Worm (Caenorhabditis elegans) whole organism, young adult: ENCODE results near the gene Y65A5A.2.

ENCODE experiments used
- B0035.1 ChIP-seq: sonication (generic microtip); optimal IDR thresholded peaks from 2 replicates; lab custom pipeline; 2016; ENCODE audit warnings: missing genetic modification characterization, mild to moderate bottlenecking, missing compliant biosample characterization, missing genotype, missing genetic modification reagents
- B0261.1 ChIP-seq: sonication (generic microtip); optimal IDR thresholded peaks from 2 replicates; lab custom pipeline; 2016; ENCODE audit warnings: mild to moderate bottlenecking, missing genetic modification characterization, moderate library complexity, missing compliant biosample characterization
- B0336.3 ChIP-seq: fragments of 200-800 bp; sonication (Bioruptor generic); IDR thresholded peaks from 2 replicates; pipeline ENCODE4 v1.3.6; 2022; ENCODE audit warnings: missing genetic modification characterization, missing compliant biosample characterization
- D2030.7 ChIP-seq: fragments of 200-800 bp; sonication (Bioruptor generic); IDR thresholded peaks from 2 replicates; pipeline ENCODE4 v1.3.6; 2022; ENCODE audit warnings: missing genetic modification reagents, missing genetic modification characterization, missing compliant biosample characterization
- F23B12.7 ChIP-seq: sonication (generic microtip); optimal IDR thresholded peaks from 2 replicates; lab custom pipeline; 2017; ENCODE audit warnings: missing genetic modification characterization, mild to moderate bottlenecking, missing compliant biosample characterization, antibody characterized with exemption, moderate library complexity; ENCODE audit not compliant: insufficient read depth
- F49E8.2 ChIP-seq: sonication (generic microtip); optimal IDR thresholded peaks from 3 replicates; lab custom pipeline; 2017; ENCODE audit warnings: missing genetic modification characterization, mild to moderate bottlenecking, missing compliant biosample characterization, antibody characterized with exemption, moderate library complexity; ENCODE audit not compliant: insufficient read depth
- K12H6.12 ChIP-seq: fragments of 200-800 bp; sonication (Bioruptor generic); optimal IDR thresholded peaks from 2 replicates; lab custom pipeline; 2018; ENCODE audit warnings: mild to moderate bottlenecking, missing genetic modification characterization, missing compliant biosample characterization
- T07F8.4 ChIP-seq: sonication (generic microtip); optimal IDR thresholded peaks from 2 replicates; lab custom pipeline; 2016; ENCODE audit warnings: mild to moderate bottlenecking, missing genetic modification characterization, moderate library complexity, missing compliant biosample characterization
- T26A5.8 ChIP-seq: sonication (generic microtip); optimal IDR thresholded peaks from 2 replicates; lab custom pipeline; 2016; ENCODE audit warnings: missing genetic modification characterization, missing compliant biosample characterization
- Y53F4B.3 ChIP-seq: fragments of 200-800 bp; sonication (Bioruptor generic); IDR thresholded peaks from 2 replicates; pipeline ENCODE4 v1.3.6; 2022; ENCODE audit warnings: missing genetic modification reagents, missing genetic modification characterization, missing compliant biosample characterization
- Y53G8AR.9 ChIP-seq: fragments of 200-800 bp; sonication (Bioruptor generic); conservative IDR thresholded peaks from 2 replicates; pipeline ENCODE4 v1.3.6; 2022; ENCODE audit warnings: missing genetic modification reagents, missing genetic modification characterization, missing compliant biosample characterization
- Y95B8A.8 ChIP-seq: fragments of 200-800 bp; sonication (Bioruptor generic); IDR thresholded peaks from 2 replicates; pipeline ENCODE4 v1.3.6; 2022; ENCODE audit warnings: missing genetic modification reagents, missing genetic modification characterization, missing compliant biosample characterization
- ZK185.1 ChIP-seq: sonication (generic microtip); optimal IDR thresholded peaks from 2 replicates; lab custom pipeline; 2016; ENCODE audit warnings: mild to moderate bottlenecking, missing genetic modification characterization, missing compliant biosample characterization; ENCODE audit not compliant: poor library complexity, severe bottlenecking
- akir-1 ChIP-seq: fragments of 200-800 bp; sonication (Bioruptor generic); optimal IDR thresholded peaks from 2 replicates; lab custom pipeline; 2018; ENCODE audit warnings: mild to moderate bottlenecking, missing genetic modification characterization, moderate library complexity, missing compliant biosample characterization
- ama-1 ChIP-seq, 3 experiments: fragments of 150-350 bp in 1 of 3; sonication (generic microtip) in 2 of 3; optimal IDR thresholded peaks; 2 replicates each; lab custom pipeline; 2014 to 2018; ENCODE audit warnings: missing biosample characterization in 2 of 3, missing genetic modification characterization in 2 of 3, missing genetic modification reagents in 2 of 3
- aptf-2 ChIP-seq: fragments of 200-800 bp; sonication (Bioruptor generic); conservative IDR thresholded peaks from 2 replicates; pipeline ENCODE4 v1.3.6; 2022; ENCODE audit warnings: missing genetic modification reagents, missing genetic modification characterization, missing compliant biosample characterization
- bed-1 ChIP-seq: fragments of 200-800 bp; sonication (Bioruptor generic); IDR thresholded peaks from 2 replicates; pipeline ENCODE4 v1.3.6; 2022; ENCODE audit warnings: missing genetic modification reagents, missing genetic modification characterization, missing compliant biosample characterization
- cebp-1 ChIP-seq, 2 experiments: fragments of 200-800 bp in 1 of 2; sonication (Bioruptor generic) in 1 of 2; sonication (generic microtip) in 1 of 2; IDR thresholded peaks in 1 of 2; optimal IDR thresholded peaks in 1 of 2; 2 replicates each; pipeline versions ENCODE4 v1.3.6 to Lab custom; 2017 to 2022; ENCODE audit warnings: missing compliant biosample characterization in 2 of 2, missing genetic modification characterization in 2 of 2, mild to moderate bottlenecking in 1 of 2, missing genetic modification reagents in 1 of 2, moderate library complexity in 1 of 2
- ceh-100 ChIP-seq: fragments of 200-800 bp; sonication (Bioruptor generic); IDR thresholded peaks from 2 replicates; pipeline ENCODE4 v1.3.6; 2022; ENCODE audit warnings: missing genetic modification reagents, missing genetic modification characterization, missing compliant biosample characterization
- ceh-91 ChIP-seq: fragments of 200-800 bp; sonication (Bioruptor generic); IDR thresholded peaks from 2 replicates; pipeline ENCODE4 v1.3.6; 2022; ENCODE audit warnings: missing genetic modification reagents, missing genetic modification characterization, missing compliant biosample characterization
- chd-7 ChIP-seq: sonication (generic microtip); optimal IDR thresholded peaks from 2 replicates; lab custom pipeline; 2016; ENCODE audit warnings: mild to moderate bottlenecking, missing genetic modification characterization, moderate library complexity, missing compliant biosample characterization
- die-1 ChIP-seq: sonication (generic microtip); optimal IDR thresholded peaks from 2 replicates; lab custom pipeline; 2016; ENCODE audit warnings: missing genotype, mild to moderate bottlenecking, missing genetic modification characterization, missing compliant biosample characterization
- dpff-1 ChIP-seq: sonication (generic microtip); optimal IDR thresholded peaks from 2 replicates; lab custom pipeline; 2017; ENCODE audit warnings: mild to moderate bottlenecking, missing genetic modification characterization, missing compliant biosample characterization
- him-1 ChIP-seq: sonication (generic microtip); optimal IDR thresholded peaks from 2 replicates; lab custom pipeline; 2016; ENCODE audit warnings: missing genotype, missing genetic modification reagents, missing genetic modification characterization, missing compliant biosample characterization
- hmg-20 ChIP-seq: fragments of 200-800 bp; sonication (Bioruptor generic); IDR thresholded peaks from 2 replicates; pipeline ENCODE4 v1.3.6; 2022; ENCODE audit warnings: missing genetic modification reagents, missing genetic modification characterization, missing compliant biosample characterization
- lin-40 ChIP-seq: sonication (generic microtip); optimal IDR thresholded peaks from 2 replicates; lab custom pipeline; 2016; ENCODE audit warnings: missing genetic modification characterization, mild to moderate bottlenecking, missing compliant biosample characterization, missing genotype, missing genetic modification reagents
- lir-1 ChIP-seq: fragments of 200-800 bp; sonication (Bioruptor generic); conservative IDR thresholded peaks from 2 replicates; pipeline ENCODE4 v1.3.6; 2022; ENCODE audit warnings: missing genetic modification reagents, missing genetic modification characterization, missing compliant biosample characterization
- lsl-1 ChIP-seq: fragments of 200-800 bp; sonication (Bioruptor generic); optimal IDR thresholded peaks from 2 replicates; lab custom pipeline; 2018; ENCODE audit warnings: mild to moderate bottlenecking, missing genetic modification characterization, moderate library complexity, missing compliant biosample characterization
- madf-3 ChIP-seq: fragments of 200-800 bp; sonication (Bioruptor generic); IDR thresholded peaks from 2 replicates; pipeline ENCODE4 v1.3.6; 2022; ENCODE audit warnings: missing genetic modification reagents, missing genetic modification characterization, missing compliant biosample characterization
- mes-4 ChIP-seq: sonication (generic microtip); optimal IDR thresholded peaks from 2 replicates; lab custom pipeline; 2016; ENCODE audit warnings: missing genotype, missing genetic modification characterization, missing compliant biosample characterization
- nhr-120 ChIP-seq: fragments of 200-800 bp; sonication (Bioruptor generic); IDR thresholded peaks from 2 replicates; pipeline ENCODE4 v1.3.6; 2022; ENCODE audit warnings: missing genetic modification characterization, missing compliant biosample characterization
- nhr-80 ChIP-seq: sonication (generic microtip); optimal IDR thresholded peaks from 2 replicates; lab custom pipeline; 2016; ENCODE audit warnings: missing genetic modification characterization, missing compliant biosample characterization
- pha-4 ChIP-seq: fragments of 150-350 bp; sonication (generic microtip); optimal IDR thresholded peaks from 2 replicates; lab custom pipeline; 2014; ENCODE audit warnings: missing biosample characterization, missing genetic modification reagents, missing genetic modification characterization
- rcor-1 ChIP-seq: fragments of 200-800 bp; sonication (Bioruptor generic); IDR thresholded peaks from 2 replicates; pipeline ENCODE4 v1.3.6; 2022; ENCODE audit warnings: missing genetic modification reagents, missing genetic modification characterization, missing compliant biosample characterization
- repo-1 ChIP-seq: sonication (generic microtip); optimal IDR thresholded peaks from 2 replicates; lab custom pipeline; 2017; ENCODE audit warnings: mild to moderate bottlenecking, missing genetic modification characterization, missing compliant biosample characterization
- rpc-1 ChIP-seq, 2 experiments: fragments of 150-350 bp in 1 of 2; sonication (generic microtip) in 1 of 2; optimal IDR thresholded peaks; 2 replicates each; lab custom pipeline; 2014 to 2018; ENCODE audit warnings: missing biosample characterization in 1 of 2, missing genetic modification characterization in 1 of 2, missing genetic modification reagents in 1 of 2, missing genotype in 1 of 2
- sdz-38 ChIP-seq: sonication (generic microtip); optimal IDR thresholded peaks from 2 replicates; lab custom pipeline; 2016; ENCODE audit warnings: missing genotype, missing genetic modification characterization, missing compliant biosample characterization
- sea-2 ChIP-seq: fragments of 200-800 bp; sonication (Bioruptor generic); IDR thresholded peaks from 2 replicates; pipeline ENCODE4 v1.3.6; 2022; ENCODE audit warnings: missing genetic modification characterization, missing compliant biosample characterization
- snpc-1.1 ChIP-seq: sonication (generic microtip); optimal IDR thresholded peaks from 2 replicates; lab custom pipeline; 2017; ENCODE audit warnings: missing genetic modification characterization, mild to moderate bottlenecking, missing compliant biosample characterization, antibody characterized with exemption, moderate library complexity, missing genotype, missing genetic modification reagents; ENCODE audit not compliant: insufficient read depth
- snpc-1.3 ChIP-seq: sonication (generic microtip); optimal IDR thresholded peaks from 2 replicates; lab custom pipeline; 2017; ENCODE audit warnings: missing genetic modification characterization, mild to moderate bottlenecking, missing compliant biosample characterization, antibody characterized with exemption, moderate library complexity, missing genotype, missing genetic modification reagents; ENCODE audit not compliant: insufficient read depth
- somi-1 ChIP-seq: fragments of 200-800 bp; sonication (Bioruptor generic); optimal IDR thresholded peaks from 2 replicates; lab custom pipeline; 2018; ENCODE audit warnings: mild to moderate bottlenecking, missing genetic modification characterization, missing compliant biosample characterization
- tbp1 ChIP-seq: fragments of 200-800 bp; sonication (Bioruptor generic); optimal IDR thresholded peaks from 2 replicates; lab custom pipeline; 2018; ENCODE audit warnings: mild to moderate bottlenecking, missing genetic modification characterization, missing compliant biosample characterization
- tlf-1 ChIP-seq: fragments of 200-800 bp; sonication (Bioruptor generic); optimal IDR thresholded peaks from 2 replicates; lab custom pipeline; 2018; ENCODE audit warnings: mild to moderate bottlenecking, missing genetic modification characterization, missing compliant biosample characterization
- unc-62 ChIP-seq: fragments of 150-350 bp; optimal IDR thresholded peaks from 2 replicates; lab custom pipeline; 2014; ENCODE audit warnings: missing biosample characterization, missing genetic modification reagents, missing genetic modification characterization
- ztf-3 ChIP-seq: fragments of 200-800 bp; sonication (Bioruptor generic); optimal IDR thresholded peaks from 2 replicates; lab custom pipeline; 2018; ENCODE audit warnings: mild to moderate bottlenecking, missing genetic modification characterization, missing compliant biosample characterization

Y65A5A.2 gene

ce11 chrIV:16381933-16382591, 29.8 kb upstream of the Y65A5A.2 start, which contains the start of gene Y7A9D.1:
Gene Y7A9D.1 (minus strand): TSS chrIV:16382215.
- TF ChIP-seq madf-3 = peak; percentile 43; the same call in 1 of the 2 replicates
- TF ChIP-seq ztf-3 (GFP tag; lab: Kevin White, UChicago) = no peak
- TF ChIP-seq B0336.3 = no peak
- 0 out of 2 replicates have a peak, but pooled peaks have one; percentile 56 for TF ChIP-seq aptf-2
- no peak for TF ChIP-seq unc-62 (GFP tag; lab: Kevin White, UChicago)
- no peak for TF ChIP-seq somi-1 (GFP tag; lab: Kevin White, UChicago)
- TF ChIP-seq rcor-1 (GFP tag; lab: Robert Waterston, UW) = peak; percentile 67
- no peak for TF ChIP-seq T26A5.8 (tag; lab: Kevin White, UChicago)
- TF ChIP-seq snpc-1.1 (tag; lab: Kevin White, UChicago) = no peak
- peak; percentile 81 for TF ChIP-seq F23B12.7 (tag; lab: Kevin White, UChicago)
- TF ChIP-seq lsl-1 (GFP tag; lab: Kevin White, UChicago) = peak; percentile 22
- peak; percentile 47 for TF ChIP-seq tlf-1 (GFP tag; lab: Kevin White, UChicago)
- TF ChIP-seq die-1 = peak; percentile 39
- no peak for TF ChIP-seq repo-1 (tag; lab: Kevin White, UChicago)
- no peak for TF ChIP-seq lin-40 (tag; lab: Kevin White, UChicago)
- no peak for TF ChIP-seq B0035.1 (tag; lab: Kevin White, UChicago)
- TF ChIP-seq sea-2 (GFP tag; lab: Robert Waterston, UW) = no peak
- no peak for TF ChIP-seq sdz-38 (tag; lab: Kevin White, UChicago)
- peak; percentile 97 for TF ChIP-seq tbp1
- TF ChIP-seq lir-1 (GFP tag; lab: Robert Waterston, UW) = peak; percentile 52; the same call in 1 of the 2 replicates
- TF ChIP-seq ceh-100 (GFP tag; lab: Robert Waterston, UW) = 0 out of 2 replicates have a peak, but pooled peaks have one; percentile 22
- no peak for TF ChIP-seq pha-4 (tag; lab: Kevin White, UChicago)
- TF ChIP-seq snpc-1.3 (tag; lab: Kevin White, UChicago) = peak; percentile 84
- peak; percentile 74 for TF ChIP-seq rpc-1 (optimal IDR thresholded peaks at IDR 0.05; lab: Kevin White, UChicago)
- peak; percentile 79 for TF ChIP-seq rpc-1 (tag; optimal IDR thresholded peaks at IDR 0.05; lab: Kevin White, UChicago)
- no peak for TF ChIP-seq dpff-1 (tag; lab: Kevin White, UChicago)
- no peak for TF ChIP-seq chd-7 (tag; lab: Kevin White, UChicago)
- TF ChIP-seq D2030.7 (GFP tag; lab: Robert Waterston, UW) = peak; percentile 86
- peak; percentile 9 for TF ChIP-seq nhr-80 (tag; lab: Kevin White, UChicago)
- peak; percentile 53 for TF ChIP-seq F49E8.2 (tag; lab: Kevin White, UChicago)
- no peak for TF ChIP-seq cebp-1 (GFP tag; IDR thresholded peaks at IDR 0.05; lab: Robert Waterston, UW)
- TF ChIP-seq cebp-1 (tag; optimal IDR thresholded peaks at IDR 0.05; lab: Kevin White, UChicago) = no peak
- TF ChIP-seq hmg-20 (GFP tag; lab: Robert Waterston, UW) = 0 out of 2 replicates have a peak, but pooled peaks have one; percentile 70
- no peak for TF ChIP-seq ama-1 (optimal IDR thresholded peaks at IDR 0.05; lab: Kevin White, UChicago)
- peak in 1 of 2 experiments; percentile 59 for TF ChIP-seq ama-1 (GFP tag; optimal IDR thresholded peaks at IDR 0.05; lab: Kevin White, UChicago)
- peak; percentile 42 for TF ChIP-seq T07F8.4 (tag; lab: Kevin White, UChicago)
- peak; percentile 44 for TF ChIP-seq him-1 (tag; lab: Kevin White, UChicago)
- TF ChIP-seq ZK185.1 (tag; lab: Kevin White, UChicago) = peak; percentile 49
- TF ChIP-seq ceh-91 (GFP tag; lab: Robert Waterston, UW) = 0 out of 2 replicates have a peak, but pooled peaks have one; percentile 44
- no peak for TF ChIP-seq Y95B8A.8
- TF ChIP-seq B0261.1 (tag; lab: Kevin White, UChicago) = peak; percentile 92
- peak; percentile 22 for TF ChIP-seq akir-1 (GFP tag; lab: Kevin White, UChicago)
- TF ChIP-seq mes-4 (tag; lab: Kevin White, UChicago) = peak; percentile 33
- TF ChIP-seq bed-1 (GFP tag; lab: Robert Waterston, UW) = no peak
- no peak for TF ChIP-seq nhr-120 (GFP tag; lab: Robert Waterston, UW)
- TF ChIP-seq K12H6.12 = peak; percentile 42
- TF ChIP-seq Y53F4B.3 (GFP tag; lab: Robert Waterston, UW) = peak; percentile 52; the same call in 1 of the 2 replicates
- no peak; the same call in 1 of the 2 replicates for TF ChIP-seq Y53G8AR.9
